Worm (Caenorhabditis elegans): ENCODE results near the gene F58H1.8.

DNA sequence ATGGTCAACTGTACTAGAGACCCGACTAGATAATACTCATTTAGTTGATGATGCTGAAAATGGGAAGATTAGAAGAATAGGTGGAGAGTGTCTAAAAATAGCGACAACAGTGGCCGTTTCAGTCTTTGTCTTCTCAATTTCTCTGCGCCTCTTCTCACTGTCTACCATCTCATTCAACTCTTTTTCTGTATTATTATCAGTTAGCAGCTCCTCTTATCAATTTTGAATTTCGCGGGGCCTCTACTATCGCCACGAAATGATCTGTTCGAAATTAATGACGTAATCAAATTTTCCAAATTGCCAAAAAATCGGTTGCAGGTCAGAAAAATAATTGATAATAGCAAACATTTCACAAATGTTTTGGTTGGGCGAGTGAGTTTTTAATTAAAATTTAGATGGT, 6.7 kb downstream of the F58H1.8 start:
- no peak for TF ChIP-seq mxl-2 (GFP tag; conservative IDR thresholded peaks at IDR 0.05)
- TF ChIP-seq zip-2 (tag; optimal IDR thresholded peaks at IDR 0.05), result no peak
- TF ChIP-seq nhr-41 (GFP tag; IDR thresholded peaks at IDR 0.05), result no peak
- TF ChIP-seq rbr-2 (tag; optimal IDR thresholded peaks at IDR 0.05), result no peak
- no peak for TF ChIP-seq ztf-11 (tag; optimal IDR thresholded peaks at IDR 0.05)
